Worm (Caenorhabditis elegans) whole organism, young adult: Measurements from ENCODE around the gene phat-4.

ENCODE experiments used
- B0035.1 ChIP-seq: sonication (generic microtip); optimal IDR thresholded peaks from 2 replicates; lab custom pipeline; 2016; ENCODE audit warnings: missing genetic modification characterization, mild to moderate bottlenecking, missing compliant biosample characterization, missing genotype, missing genetic modification reagents
- C17E4.6 ChIP-seq: fragments of 200-800 bp; sonication (Bioruptor generic); IDR thresholded peaks from 2 replicates; pipeline ENCODE4 v1.3.6; 2022; ENCODE audit warnings: missing genetic modification reagents, missing genetic modification characterization, missing compliant biosample characterization
- F33H1.4 ChIP-seq: fragments of 200-800 bp; sonication (Bioruptor generic); IDR thresholded peaks from 2 replicates; pipeline ENCODE4 v1.3.6; 2022; ENCODE audit warnings: missing genetic modification reagents, missing genetic modification characterization, missing compliant biosample characterization
- F57A8.1 ChIP-seq: fragments of 200-800 bp; sonication (Bioruptor generic); optimal IDR thresholded peaks from 2 replicates; lab custom pipeline; 2018; ENCODE audit warnings: mild to moderate bottlenecking, missing genetic modification characterization, moderate library complexity, missing compliant biosample characterization
- K11D2.4 ChIP-seq: fragments of 200-800 bp; sonication (Bioruptor generic); IDR thresholded peaks from 2 replicates; pipeline ENCODE4 v1.3.6; 2022; ENCODE audit warnings: missing genetic modification reagents, missing genetic modification characterization, missing compliant biosample characterization
- Y53F4B.3 ChIP-seq: fragments of 200-800 bp; sonication (Bioruptor generic); IDR thresholded peaks from 2 replicates; pipeline ENCODE4 v1.3.6; 2022; ENCODE audit warnings: missing genetic modification reagents, missing genetic modification characterization, missing compliant biosample characterization
- Y67H2A.10 ChIP-seq: fragments of 200-800 bp; sonication (Bioruptor generic); conservative IDR thresholded peaks from 2 replicates; pipeline ENCODE4 v1.3.6; 2022; ENCODE audit warnings: missing genetic modification reagents, missing genetic modification characterization, missing compliant biosample characterization
- Y95B8A.8 ChIP-seq: fragments of 200-800 bp; sonication (Bioruptor generic); IDR thresholded peaks from 2 replicates; pipeline ENCODE4 v1.3.6; 2022; ENCODE audit warnings: missing genetic modification reagents, missing genetic modification characterization, missing compliant biosample characterization
- atf-7 ChIP-seq: sonication (generic microtip); optimal IDR thresholded peaks from 2 replicates; lab custom pipeline; 2017; ENCODE audit warnings: mild to moderate bottlenecking, missing genetic modification characterization, missing compliant biosample characterization
- attf-5 ChIP-seq: fragments of 200-800 bp; sonication (Bioruptor generic); optimal IDR thresholded peaks from 2 replicates; lab custom pipeline; 2018; ENCODE audit warnings: mild to moderate bottlenecking, missing genetic modification characterization, missing compliant biosample characterization
- cebp-1 ChIP-seq, 2 experiments: fragments of 200-800 bp in 1 of 2; sonication (Bioruptor generic) in 1 of 2; sonication (generic microtip) in 1 of 2; IDR thresholded peaks in 1 of 2; optimal IDR thresholded peaks in 1 of 2; 2 replicates each; pipeline versions ENCODE4 v1.3.6 to Lab custom; 2017 to 2022; ENCODE audit warnings: missing compliant biosample characterization in 2 of 2, missing genetic modification characterization in 2 of 2, mild to moderate bottlenecking in 1 of 2, missing genetic modification reagents in 1 of 2, moderate library complexity in 1 of 2
- ceh-27 ChIP-seq: fragments of 200-800 bp; sonication (Bioruptor generic); optimal IDR thresholded peaks from 2 replicates; lab custom pipeline; 2018; ENCODE audit warnings: mild to moderate bottlenecking, missing genetic modification characterization, moderate library complexity, missing compliant biosample characterization
- ceh-91 ChIP-seq: fragments of 200-800 bp; sonication (Bioruptor generic); IDR thresholded peaks from 2 replicates; pipeline ENCODE4 v1.3.6; 2022; ENCODE audit warnings: missing genetic modification reagents, missing genetic modification characterization, missing compliant biosample characterization
- chd-7 ChIP-seq: sonication (generic microtip); optimal IDR thresholded peaks from 2 replicates; lab custom pipeline; 2016; ENCODE audit warnings: mild to moderate bottlenecking, missing genetic modification characterization, moderate library complexity, missing compliant biosample characterization
- dox-1 ChIP-seq: fragments of 200-800 bp; sonication (Bioruptor generic); IDR thresholded peaks from 2 replicates; pipeline ENCODE4 v1.3.6; 2022; ENCODE audit warnings: missing genetic modification reagents, missing genetic modification characterization, missing compliant biosample characterization
- dpff-1 ChIP-seq: sonication (generic microtip); optimal IDR thresholded peaks from 2 replicates; lab custom pipeline; 2017; ENCODE audit warnings: mild to moderate bottlenecking, missing genetic modification characterization, missing compliant biosample characterization
- egl-44 ChIP-seq: fragments of 200-800 bp; sonication (Bioruptor generic); IDR thresholded peaks from 2 replicates; pipeline ENCODE4 v1.3.6; 2022; ENCODE audit warnings: missing genetic modification reagents, missing genetic modification characterization, missing compliant biosample characterization
- ets-4 ChIP-seq: fragments of 200-800 bp; sonication (Bioruptor generic); optimal IDR thresholded peaks from 2 replicates; lab custom pipeline; 2018; ENCODE audit warnings: mild to moderate bottlenecking, missing genetic modification characterization, missing compliant biosample characterization
- fkh-3 ChIP-seq: sonication (generic microtip); optimal IDR thresholded peaks from 2 replicates; lab custom pipeline; 2016; ENCODE audit warnings: mild to moderate bottlenecking, missing genetic modification characterization, missing compliant biosample characterization
- hmg-1.2 ChIP-seq: fragments of 200-800 bp; sonication (Bioruptor generic); IDR thresholded peaks from 2 replicates; pipeline ENCODE4 v1.3.6; 2022; ENCODE audit warnings: missing genetic modification reagents, missing genetic modification characterization, missing compliant biosample characterization
- lin-35 ChIP-seq, 3 experiments: fragments of 150-350 bp in 2 of 3; sonication (generic microtip) in 1 of 3; optimal IDR thresholded peaks; 2 replicates each; lab custom pipeline; 2014 to 2018; ENCODE audit warnings: missing biosample characterization in 3 of 3, missing genetic modification characterization in 3 of 3, missing genetic modification reagents in 3 of 3
- lin-40 ChIP-seq: sonication (generic microtip); optimal IDR thresholded peaks from 2 replicates; lab custom pipeline; 2016; ENCODE audit warnings: missing genetic modification characterization, mild to moderate bottlenecking, missing compliant biosample characterization, missing genotype, missing genetic modification reagents
- lin-54 ChIP-seq: fragments of 200-800 bp; sonication (Bioruptor generic); optimal IDR thresholded peaks from 2 replicates; lab custom pipeline; 2018; ENCODE audit warnings: mild to moderate bottlenecking, missing genetic modification characterization, missing compliant biosample characterization
- lsl-1 ChIP-seq: fragments of 200-800 bp; sonication (Bioruptor generic); optimal IDR thresholded peaks from 2 replicates; lab custom pipeline; 2018; ENCODE audit warnings: mild to moderate bottlenecking, missing genetic modification characterization, moderate library complexity, missing compliant biosample characterization
- madf-10 ChIP-seq: sonication (generic microtip); optimal IDR thresholded peaks from 2 replicates; lab custom pipeline; 2016; ENCODE audit warnings: mild to moderate bottlenecking, missing genetic modification characterization, missing compliant biosample characterization
- madf-6 ChIP-seq: fragments of 200-800 bp; sonication (Bioruptor generic); IDR thresholded peaks from 2 replicates; pipeline ENCODE4 v1.3.6; 2022; ENCODE audit warnings: missing genetic modification reagents, missing genetic modification characterization, missing compliant biosample characterization
- mcd-1 ChIP-seq: fragments of 200-800 bp; sonication (Bioruptor generic); IDR thresholded peaks from 2 replicates; pipeline ENCODE4 v1.3.6; 2022; ENCODE audit warnings: missing genetic modification reagents, missing genetic modification characterization, missing compliant biosample characterization
- nfyb-1 ChIP-seq: fragments of 200-800 bp; sonication (Bioruptor generic); IDR thresholded peaks from 2 replicates; pipeline ENCODE4 v1.3.6; 2022; ENCODE audit warnings: missing genetic modification reagents, missing genetic modification characterization, missing compliant biosample characterization
- nhr-80 ChIP-seq: sonication (generic microtip); optimal IDR thresholded peaks from 2 replicates; lab custom pipeline; 2016; ENCODE audit warnings: missing genetic modification characterization, missing compliant biosample characterization
- pbrm-1 ChIP-seq: fragments of 200-800 bp; sonication (Bioruptor generic); IDR thresholded peaks from 2 replicates; pipeline ENCODE4 v1.3.6; 2022; ENCODE audit warnings: missing genetic modification reagents, missing genetic modification characterization, missing compliant biosample characterization
- snpc-4 ChIP-seq, 5 experiments: fragments of 150-350 bp in 1 of 5; sonication (generic microtip) in 4 of 5; optimal IDR thresholded peaks; 2 replicates each; lab custom pipeline; 2014 to 2018; ENCODE audit warnings: missing genetic modification characterization in 5 of 5, missing biosample characterization in 3 of 5, antibody characterized with exemption in 2 of 5, mild to moderate bottlenecking in 2 of 5, missing compliant biosample characterization in 2 of 5, missing genotype in 2 of 5, moderate library complexity in 2 of 5, missing genetic modification reagents in 1 of 5
- tbp1 ChIP-seq: fragments of 200-800 bp; sonication (Bioruptor generic); optimal IDR thresholded peaks from 2 replicates; lab custom pipeline; 2018; ENCODE audit warnings: mild to moderate bottlenecking, missing genetic modification characterization, missing compliant biosample characterization
- unc-130 ChIP-seq: sonication (generic microtip); optimal IDR thresholded peaks from 2 replicates; lab custom pipeline; 2016; ENCODE audit warnings: missing genetic modification reagents, missing genetic modification characterization, missing compliant biosample characterization
- xnd-1 ChIP-seq: sonication (generic microtip); optimal IDR thresholded peaks from 2 replicates; lab custom pipeline; 2016; ENCODE audit warnings: missing genotype, missing genetic modification reagents, missing genetic modification characterization, missing compliant biosample characterization
- zfh-2 ChIP-seq: fragments of 200-800 bp; sonication (Bioruptor generic); conservative IDR thresholded peaks from 2 replicates; pipeline ENCODE4 v1.3.6; 2022; ENCODE audit warnings: missing genetic modification reagents, missing genetic modification characterization, missing compliant biosample characterization
- ztf-28 ChIP-seq: fragments of 200-800 bp; sonication (Bioruptor generic); IDR thresholded peaks from 2 replicates; pipeline ENCODE4 v1.3.6; 2022; ENCODE audit warnings: missing genetic modification reagents, missing genetic modification characterization, missing compliant biosample characterization

The phat-4 gene

DNA sequence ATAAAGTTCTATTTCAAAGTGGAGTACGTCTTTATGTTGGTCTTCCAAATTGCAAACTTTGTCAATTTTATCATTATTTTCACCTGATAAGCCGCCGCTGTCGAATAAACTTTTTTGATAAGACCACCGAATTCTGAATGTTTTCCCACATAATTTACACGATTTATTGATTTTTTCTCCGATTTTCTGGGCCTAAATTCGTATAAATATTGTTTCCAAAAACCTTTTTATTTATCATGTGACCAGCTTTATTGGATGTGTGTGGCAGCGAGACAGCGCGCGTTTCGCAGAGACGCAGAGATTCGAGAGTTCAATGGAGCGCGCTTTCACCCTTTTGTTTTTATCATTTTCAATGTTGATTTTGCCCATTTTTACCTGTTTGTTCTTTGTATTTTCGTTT is 13.3 kb downstream of the phat-4 start:
- peak; percentile 44 for TF ChIP-seq lin-54
- TF ChIP-seq mcd-1 (GFP tag; lab: Robert Waterston, UW): peak; percentile 96
- TF ChIP-seq madf-10: no peak
- TF ChIP-seq nhr-80 (tag; lab: Kevin White, UChicago): peak; percentile 71
- no peak for TF ChIP-seq C17E4.6 (GFP tag; lab: Robert Waterston, UW)
- no peak for TF ChIP-seq Y67H2A.10 (GFP tag; lab: Robert Waterston, UW)
- TF ChIP-seq lin-40 (tag; lab: Kevin White, UChicago): peak; percentile 78
- TF ChIP-seq fkh-3 (tag; lab: Kevin White, UChicago): no peak
- TF ChIP-seq snpc-4 (GFP tag; optimal IDR thresholded peaks at IDR 0.05; lab: Kevin White, UChicago): no peak
- peak in 3 of 4 experiments; percentile 7 to 37 (median 23) for TF ChIP-seq snpc-4 (tag; optimal IDR thresholded peaks at IDR 0.05; lab: Kevin White, UChicago)
- TF ChIP-seq ets-4: no peak
- TF ChIP-seq tbp1 (GFP tag; lab: Kevin White, UChicago): peak; percentile 23
- TF ChIP-seq cebp-1 (GFP tag; IDR thresholded peaks at IDR 0.05; lab: Robert Waterston, UW): no peak
- TF ChIP-seq cebp-1 (tag; optimal IDR thresholded peaks at IDR 0.05; lab: Kevin White, UChicago): peak; percentile 59
- TF ChIP-seq ztf-28 (GFP tag; lab: Robert Waterston, UW): no peak
- TF ChIP-seq F33H1.4 (GFP tag; lab: Robert Waterston, UW): peak; percentile 31; the same call in 1 of the 2 replicates
- 0 out of 2 replicates have a peak, but pooled peaks have one; percentile 24 for TF ChIP-seq nfyb-1
- TF ChIP-seq pbrm-1 (GFP tag; lab: Robert Waterston, UW): 0 out of 2 replicates have a peak, but pooled peaks have one; percentile 31
- TF ChIP-seq madf-6: peak; percentile 50; the same call in 1 of the 2 replicates
- TF ChIP-seq ceh-27: peak; percentile 29
- TF ChIP-seq lin-35 (GFP tag; optimal IDR thresholded peaks at IDR 0.05; lab: Kevin White, UChicago): peak in 1 of 3 experiments; percentile 47
- no peak for TF ChIP-seq unc-130 (GFP tag; lab: Kevin White, UChicago)
- peak; percentile 56 for TF ChIP-seq attf-5 (GFP tag; lab: Kevin White, UChicago)
- peak; percentile 52; the same call in 1 of the 2 replicates for TF ChIP-seq K11D2.4
- peak; percentile 72 for TF ChIP-seq dox-1 (GFP tag; lab: Robert Waterston, UW)
- peak; percentile 97 for TF ChIP-seq hmg-1.2
- TF ChIP-seq F57A8.1 (GFP tag; lab: Kevin White, UChicago): no peak
- peak; percentile 3 for TF ChIP-seq lsl-1 (GFP tag; lab: Kevin White, UChicago)

DNA sequence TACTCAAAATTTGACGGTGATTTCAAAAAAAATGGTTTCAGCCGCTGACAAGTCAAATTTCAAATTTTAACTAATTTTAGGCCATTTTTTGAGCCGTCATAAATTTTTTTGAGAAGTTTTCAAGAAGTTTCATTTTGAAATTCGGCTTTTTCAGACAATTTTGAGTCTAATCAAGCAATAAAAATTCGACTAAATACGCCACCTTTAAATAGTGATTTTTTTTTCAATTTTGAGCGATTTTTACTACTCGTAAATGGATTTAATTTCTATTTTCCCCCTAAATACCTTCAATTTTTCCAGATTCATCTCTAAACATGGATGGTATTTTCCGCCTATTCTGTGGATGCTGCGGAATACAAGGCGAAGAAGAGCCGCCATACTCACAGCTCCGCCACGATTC is 14.5 kb downstream of the phat-4 start, which contains the start of gene Y45G5AL.1:
Y45G5AL.1 (plus strand) TSS at position 301 of the 400 bp plus-strand sequence.
- TF ChIP-seq B0035.1 (no peak), xnd-1 (tag; lab: Kevin White, UChicago) (no peak), mcd-1 (GFP tag; lab: Robert Waterston, UW) (no peak), atf-7 (tag; lab: Kevin White, UChicago) (no peak), egl-44 (GFP tag; lab: Robert Waterston, UW) (no peak), dpff-1 (tag; lab: Kevin White, UChicago) (no peak), Y95B8A.8 (GFP tag; lab: Robert Waterston, UW) (no peak), Y53F4B.3 (GFP tag; lab: Robert Waterston, UW) (no peak)
- TF ChIP-seq, all 124 proteins: peak for 0

DNA sequence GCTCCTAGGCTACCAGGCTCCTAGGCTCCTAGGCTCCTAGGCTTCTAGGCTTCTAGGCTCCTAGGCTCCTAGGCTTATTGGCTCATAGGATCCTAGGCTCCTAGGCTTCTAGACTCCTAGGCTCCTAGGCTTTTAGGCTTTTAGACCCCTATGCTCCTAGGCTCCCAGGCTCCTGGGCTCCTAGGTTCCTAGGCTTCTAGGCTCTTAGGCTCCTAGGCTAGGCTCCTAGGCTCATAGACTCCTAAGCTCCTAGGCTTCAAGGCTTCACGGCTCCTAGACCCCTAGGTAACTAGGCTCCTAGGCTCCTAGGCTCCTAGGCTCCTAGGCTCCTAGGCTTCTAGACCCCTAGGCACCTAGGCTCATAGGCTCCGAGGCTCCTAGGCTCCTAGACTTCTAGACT is 21.7 kb downstream of the phat-4 start:
- TF ChIP-seq ceh-91: no peak
- no peak for TF ChIP-seq chd-7 (tag; lab: Kevin White, UChicago)
- peak; percentile 59 for TF ChIP-seq zfh-2 (GFP tag; lab: Robert Waterston, UW)
- TF ChIP-seq, all 124 proteins: peak for 1
